Fruit fly (Drosophila melanogaster): Measurements from ENCODE around the gene Cyt-c-p.

Cyt-c-p gene

dm6 chr2L:16687863-16688262 is 31.9 kb upstream of the Cyt-c-p start:
- TF ChIP-seq D1 (tag; optimal IDR thresholded peaks at IDR 0.05): peak; percentile 42
- TF ChIP-seq CG9948 (tag; optimal IDR thresholded peaks at IDR 0.05): peak; percentile 77
- peak; percentile 46; the same call in 1 of the 2 replicates for TF ChIP-seq CG32121 (GFP tag; IDR thresholded peaks at IDR 0.05)
- TF ChIP-seq CG13204 (GFP tag; optimal IDR thresholded peaks at IDR 0.05): peak; percentile 63
- peak; percentile 77 for TF ChIP-seq CG15710 (tag; optimal IDR thresholded peaks at IDR 0.05)
- TF ChIP-seq Pif1B (GFP tag; optimal IDR thresholded peaks at IDR 0.05): peak; percentile 46
- TF ChIP-seq EcR (GFP tag; optimal IDR thresholded peaks at IDR 0.05): peak; percentile 25
- no peak for TF ChIP-seq rn (GFP tag; IDR thresholded peaks at IDR 0.05)
- peak; percentile 78 for TF ChIP-seq Pif1A (GFP tag; optimal IDR thresholded peaks at IDR 0.05)
- peak; percentile 62 for TF ChIP-seq CG8301 (tag; optimal IDR thresholded peaks at IDR 0.05)
- peak; percentile 76 for TF ChIP-seq CG8159 (tag; optimal IDR thresholded peaks at IDR 0.05)
- TF ChIP-seq CG14655 (GFP tag; optimal IDR thresholded peaks at IDR 0.05): peak; percentile 77
- TF ChIP-seq CG10348 (GFP tag; IDR thresholded peaks at IDR 0.05): no peak
- no peak for TF ChIP-seq gl (tag; optimal IDR thresholded peaks at IDR 0.05)
- peak; percentile 77 for TF ChIP-seq CG34367 (tag; optimal IDR thresholded peaks at IDR 0.05)
- no peak for TF ChIP-seq Snoo (tag; optimal IDR thresholded peaks at IDR 0.05)
- 0 out of 2 replicates have a peak, but pooled peaks have one; percentile 8 for TF ChIP-seq Ets98B (GFP tag; IDR thresholded peaks at IDR 0.05)
- TF ChIP-seq CG12605 (GFP tag; IDR thresholded peaks at IDR 0.05): peak; percentile 61; the same call in 1 of the 2 replicates
- TF ChIP-seq fd96Ca (GFP tag; IDR thresholded peaks at IDR 0.05): no peak
- TF ChIP-seq CG17806 (tag; optimal IDR thresholded peaks at IDR 0.05): peak; percentile 67
- TF ChIP-seq CG4496 (GFP tag; IDR thresholded peaks at IDR 0.05): 0 out of 3 replicates have a peak, but pooled peaks have one; percentile 35

- TF ChIP-seq EcR (GFP tag; optimal IDR thresholded peaks at IDR 0.05): no peak
- TF ChIP-seq CG34367 (tag; optimal IDR thresholded peaks at IDR 0.05): peak; percentile 38
- TF ChIP-seq CG32121 (GFP tag; IDR thresholded peaks at IDR 0.05): no peak
- peak; percentile 57 for TF ChIP-seq CG15710 (tag; optimal IDR thresholded peaks at IDR 0.05)
- peak; percentile 61 for TF ChIP-seq Pif1A (GFP tag; optimal IDR thresholded peaks at IDR 0.05)
- no peak for TF ChIP-seq Ets98B (GFP tag; IDR thresholded peaks at IDR 0.05)
- TF ChIP-seq CG4496 (GFP tag; IDR thresholded peaks at IDR 0.05): no peak
- no peak for TF ChIP-seq CG10348 (GFP tag; IDR thresholded peaks at IDR 0.05)
- peak; percentile 8 for TF ChIP-seq Pif1B (GFP tag; optimal IDR thresholded peaks at IDR 0.05)
- TF ChIP-seq Snoo (tag; optimal IDR thresholded peaks at IDR 0.05): peak; percentile 34
- no peak for TF ChIP-seq D1 (tag; optimal IDR thresholded peaks at IDR 0.05)
- 0 out of 3 replicates have a peak, but pooled peaks have one; percentile 59 for TF ChIP-seq fd96Ca (GFP tag; IDR thresholded peaks at IDR 0.05)
- TF ChIP-seq CG17806 (tag; optimal IDR thresholded peaks at IDR 0.05): no peak
- TF ChIP-seq CG14655 (GFP tag; optimal IDR thresholded peaks at IDR 0.05): peak; percentile 44
- no peak for TF ChIP-seq rn (GFP tag; IDR thresholded peaks at IDR 0.05)
- TF ChIP-seq CG8159 (tag; optimal IDR thresholded peaks at IDR 0.05): peak; percentile 20
- no peak; the same call in 1 of the 2 replicates for TF ChIP-seq CG12605 (GFP tag; IDR thresholded peaks at IDR 0.05)
- TF ChIP-seq CG13204 (GFP tag; optimal IDR thresholded peaks at IDR 0.05): no peak
- no peak for TF ChIP-seq gl (tag; optimal IDR thresholded peaks at IDR 0.05)
- peak; percentile 22 for TF ChIP-seq CG8301 (tag; optimal IDR thresholded peaks at IDR 0.05)
- peak; percentile 55 for TF ChIP-seq CG9948 (tag; optimal IDR thresholded peaks at IDR 0.05)
Measured at dm6 chr2L:16689800-16690618, 29.7 kb upstream of the Cyt-c-p start.

dm6 chr2L:16690619-16690908 is 29.2 kb upstream of the Cyt-c-p start:
- TF ChIP-seq CG4496 (GFP tag; IDR thresholded peaks at IDR 0.05): no peak
- no peak for TF ChIP-seq CG34367 (tag; optimal IDR thresholded peaks at IDR 0.05)
- no peak for TF ChIP-seq Ets98B (GFP tag; IDR thresholded peaks at IDR 0.05)
- no peak for TF ChIP-seq CG10348 (GFP tag; IDR thresholded peaks at IDR 0.05)
- TF ChIP-seq CG14655 (GFP tag; optimal IDR thresholded peaks at IDR 0.05): no peak
- no peak for TF ChIP-seq D1 (tag; optimal IDR thresholded peaks at IDR 0.05)
- no peak for TF ChIP-seq CG8301 (tag; optimal IDR thresholded peaks at IDR 0.05)
- TF ChIP-seq fd96Ca (GFP tag; IDR thresholded peaks at IDR 0.05): no peak
- no peak for TF ChIP-seq CG15710 (tag; optimal IDR thresholded peaks at IDR 0.05)

- TF ChIP-seq rn (GFP tag; IDR thresholded peaks at IDR 0.05): no peak
- TF ChIP-seq CG8159 (tag; optimal IDR thresholded peaks at IDR 0.05): no peak
- no peak for TF ChIP-seq Pif1A (GFP tag; optimal IDR thresholded peaks at IDR 0.05)
Measured at dm6 chr2L:16703008-16703510, 16.7 kb upstream of the Cyt-c-p start.

- TF ChIP-seq fd96Ca (GFP tag; IDR thresholded peaks at IDR 0.05) (no peak), rn (GFP tag; IDR thresholded peaks at IDR 0.05) (no peak), CG13204 (GFP tag; optimal IDR thresholded peaks at IDR 0.05) (no peak), Pif1B (GFP tag; optimal IDR thresholded peaks at IDR 0.05) (peak; percentile 43), D1 (tag; optimal IDR thresholded peaks at IDR 0.05) (no peak), gl (tag; optimal IDR thresholded peaks at IDR 0.05) (no peak), Snoo (tag; optimal IDR thresholded peaks at IDR 0.05) (peak; percentile 37), CG8159 (tag; optimal IDR thresholded peaks at IDR 0.05) (no peak), CG15710 (tag; optimal IDR thresholded peaks at IDR 0.05) (peak; percentile 50), Pif1A (GFP tag; optimal IDR thresholded peaks at IDR 0.05) (peak; percentile 60)
Measured at dm6 chr2L:16703753-16704152, 16.0 kb upstream of the Cyt-c-p start.
